Worm (Caenorhabditis elegans): ENCODE results near the gene C14F11.4.

- TF ChIP-seq ztf-29 (GFP tag; IDR thresholded peaks at IDR 0.05) (no peak), tab-1 (GFP tag; IDR thresholded peaks at IDR 0.05) (no peak), ztf-23 (GFP tag; IDR thresholded peaks at IDR 0.05) (no peak), flt-1 (GFP tag; IDR thresholded peaks at IDR 0.05) (no peak), med-1 (GFP tag; optimal IDR thresholded peaks at IDR 0.05; ENCODE audit: insufficient read depth) (no peak), ref-1 (GFP tag; conservative IDR thresholded peaks at IDR 0.05) (no peak), T22C8.4 (GFP tag; IDR thresholded peaks at IDR 0.05) (no peak), klf-2 (GFP tag; conservative IDR thresholded peaks at IDR 0.05) (no peak)
Observed at ce11 chrX:6256430-6256829, 23.6 kb upstream of the C14F11.4 start.

Data from whole organism, midembryonic.